Worm (Caenorhabditis elegans) whole organism, young adult: Measurements from ENCODE around the gene kin-30.

Experiments
- B0336.3 ChIP-seq: fragments of 200-800 bp; sonication (Bioruptor generic); IDR thresholded peaks from 2 replicates; pipeline ENCODE4 v1.3.6; 2022; ENCODE audit warnings: missing genetic modification characterization, missing compliant biosample characterization
- C06A6.2 ChIP-seq: fragments of 200-800 bp; sonication (Bioruptor generic); conservative IDR thresholded peaks from 2 replicates; pipeline ENCODE4 v1.3.6; 2022; ENCODE audit warnings: missing genetic modification characterization, missing compliant biosample characterization
- F37B4.10 ChIP-seq: fragments of 200-800 bp; sonication (Bioruptor generic); IDR thresholded peaks from 2 replicates; pipeline ENCODE4 v1.3.6; 2022; ENCODE audit warnings: missing genetic modification characterization, missing compliant biosample characterization
- Y53F4B.3 ChIP-seq: fragments of 200-800 bp; sonication (Bioruptor generic); IDR thresholded peaks from 2 replicates; pipeline ENCODE4 v1.3.6; 2022; ENCODE audit warnings: missing genetic modification reagents, missing genetic modification characterization, missing compliant biosample characterization
- Y53G8AR.9 ChIP-seq: fragments of 200-800 bp; sonication (Bioruptor generic); conservative IDR thresholded peaks from 2 replicates; pipeline ENCODE4 v1.3.6; 2022; ENCODE audit warnings: missing genetic modification reagents, missing genetic modification characterization, missing compliant biosample characterization
- atf-7 ChIP-seq: sonication (generic microtip); optimal IDR thresholded peaks from 2 replicates; lab custom pipeline; 2017; ENCODE audit warnings: mild to moderate bottlenecking, missing genetic modification characterization, missing compliant biosample characterization
- ccch-3 ChIP-seq: fragments of 200-800 bp; sonication (Bioruptor generic); optimal IDR thresholded peaks from 2 replicates; lab custom pipeline; 2018; ENCODE audit warnings: mild to moderate bottlenecking, missing genetic modification characterization, missing compliant biosample characterization
- cebp-2 ChIP-seq: fragments of 200-800 bp; sonication (Bioruptor generic); IDR thresholded peaks from 2 replicates; pipeline ENCODE4 v1.3.6; 2022; ENCODE audit warnings: missing genetic modification characterization, missing compliant biosample characterization
- ceh-40 ChIP-seq: fragments of 200-800 bp; sonication (Bioruptor generic); IDR thresholded peaks from 2 replicates; pipeline ENCODE4 v1.3.6; 2022; ENCODE audit warnings: missing genetic modification characterization, missing compliant biosample characterization
- ceh-79 ChIP-seq: sonication (generic microtip); optimal IDR thresholded peaks from 2 replicates; lab custom pipeline; 2017; ENCODE audit warnings: mild to moderate bottlenecking, missing genetic modification characterization, missing compliant biosample characterization
- ceh-91 ChIP-seq: fragments of 200-800 bp; sonication (Bioruptor generic); IDR thresholded peaks from 2 replicates; pipeline ENCODE4 v1.3.6; 2022; ENCODE audit warnings: missing genetic modification reagents, missing genetic modification characterization, missing compliant biosample characterization
- chd-7 ChIP-seq: sonication (generic microtip); optimal IDR thresholded peaks from 2 replicates; lab custom pipeline; 2016; ENCODE audit warnings: mild to moderate bottlenecking, missing genetic modification characterization, moderate library complexity, missing compliant biosample characterization
- efl-1 ChIP-seq: fragments of 150-350 bp; optimal IDR thresholded peaks from 2 replicates; lab custom pipeline; 2014; ENCODE audit warnings: missing biosample characterization, missing genetic modification reagents, missing genetic modification characterization
- egl-44 ChIP-seq: fragments of 200-800 bp; sonication (Bioruptor generic); IDR thresholded peaks from 2 replicates; pipeline ENCODE4 v1.3.6; 2022; ENCODE audit warnings: missing genetic modification reagents, missing genetic modification characterization, missing compliant biosample characterization
- egrh-3 ChIP-seq: fragments of 200-800 bp; sonication (Bioruptor generic); IDR thresholded peaks from 2 replicates; pipeline ENCODE4 v1.3.6; 2022; ENCODE audit warnings: missing genetic modification reagents, missing genetic modification characterization, missing compliant biosample characterization
- gei-17 ChIP-seq: fragments of 200-800 bp; sonication (Bioruptor generic); optimal IDR thresholded peaks from 2 replicates; lab custom pipeline; 2018; ENCODE audit warnings: mild to moderate bottlenecking, missing genetic modification characterization, missing compliant biosample characterization
- hlh-26 ChIP-seq: fragments of 200-800 bp; sonication (Bioruptor generic); conservative IDR thresholded peaks from 2 replicates; pipeline ENCODE4 v1.3.6; 2022; ENCODE audit warnings: missing genetic modification reagents, missing genetic modification characterization, missing compliant biosample characterization
- hmg-20 ChIP-seq: fragments of 200-800 bp; sonication (Bioruptor generic); IDR thresholded peaks from 2 replicates; pipeline ENCODE4 v1.3.6; 2022; ENCODE audit warnings: missing genetic modification reagents, missing genetic modification characterization, missing compliant biosample characterization
- hsf-1 ChIP-seq: fragments of 200-800 bp; sonication (Bioruptor generic); IDR thresholded peaks from 2 replicates; pipeline ENCODE4 v1.3.6; 2022; ENCODE audit warnings: missing genetic modification reagents, missing genetic modification characterization, missing compliant biosample characterization
- let-607 ChIP-seq, 2 experiments: fragments of 200-800 bp in 1 of 2; sonication (Bioruptor generic) in 1 of 2; sonication (generic microtip) in 1 of 2; optimal IDR thresholded peaks; 2 replicates each; lab custom pipeline; 2016 to 2018; ENCODE audit warnings: mild to moderate bottlenecking in 2 of 2, missing compliant biosample characterization in 2 of 2, missing genetic modification characterization in 2 of 2, moderate library complexity in 2 of 2, missing genotype in 1 of 2
- lin-35 ChIP-seq, 3 experiments: fragments of 150-350 bp in 2 of 3; sonication (generic microtip) in 1 of 3; optimal IDR thresholded peaks; 2 replicates each; lab custom pipeline; 2014 to 2018; ENCODE audit warnings: missing biosample characterization in 3 of 3, missing genetic modification characterization in 3 of 3, missing genetic modification reagents in 3 of 3
- madf-6 ChIP-seq: fragments of 200-800 bp; sonication (Bioruptor generic); IDR thresholded peaks from 2 replicates; pipeline ENCODE4 v1.3.6; 2022; ENCODE audit warnings: missing genetic modification reagents, missing genetic modification characterization, missing compliant biosample characterization
- mcd-1 ChIP-seq: fragments of 200-800 bp; sonication (Bioruptor generic); IDR thresholded peaks from 2 replicates; pipeline ENCODE4 v1.3.6; 2022; ENCODE audit warnings: missing genetic modification reagents, missing genetic modification characterization, missing compliant biosample characterization
- mel-28 ChIP-seq: sonication (generic microtip); optimal IDR thresholded peaks from 2 replicates; lab custom pipeline; 2016; ENCODE audit warnings: borderline replicate concordance, mild to moderate bottlenecking, missing genetic modification characterization, missing compliant biosample characterization
- mxl-1 ChIP-seq: sonication (generic microtip); optimal IDR thresholded peaks from 2 replicates; lab custom pipeline; 2016; ENCODE audit warnings: missing genetic modification characterization, missing compliant biosample characterization
- nfyb-1 ChIP-seq: fragments of 200-800 bp; sonication (Bioruptor generic); IDR thresholded peaks from 2 replicates; pipeline ENCODE4 v1.3.6; 2022; ENCODE audit warnings: missing genetic modification reagents, missing genetic modification characterization, missing compliant biosample characterization
- nhr-90 ChIP-seq: sonication (generic microtip); optimal IDR thresholded peaks from 2 replicates; lab custom pipeline; 2016; ENCODE audit warnings: missing genotype, mild to moderate bottlenecking, missing genetic modification characterization, missing compliant biosample characterization
- repo-1 ChIP-seq: sonication (generic microtip); optimal IDR thresholded peaks from 2 replicates; lab custom pipeline; 2017; ENCODE audit warnings: mild to moderate bottlenecking, missing genetic modification characterization, missing compliant biosample characterization
- rpc-1 ChIP-seq, 2 experiments: fragments of 150-350 bp in 1 of 2; sonication (generic microtip) in 1 of 2; optimal IDR thresholded peaks; 2 replicates each; lab custom pipeline; 2014 to 2018; ENCODE audit warnings: missing biosample characterization in 1 of 2, missing genetic modification characterization in 1 of 2, missing genetic modification reagents in 1 of 2, missing genotype in 1 of 2
- snpc-1.1 ChIP-seq: sonication (generic microtip); optimal IDR thresholded peaks from 2 replicates; lab custom pipeline; 2017; ENCODE audit warnings: missing genetic modification characterization, mild to moderate bottlenecking, missing compliant biosample characterization, antibody characterized with exemption, moderate library complexity, missing genotype, missing genetic modification reagents; ENCODE audit not compliant: insufficient read depth
- snpc-3.4 ChIP-seq: sonication (generic microtip); optimal IDR thresholded peaks from 2 replicates; lab custom pipeline; 2017; ENCODE audit warnings: missing genetic modification characterization, mild to moderate bottlenecking, missing compliant biosample characterization, antibody characterized with exemption, moderate library complexity, missing genotype, missing genetic modification reagents
- snpc-4 ChIP-seq, 5 experiments: fragments of 150-350 bp in 1 of 5; sonication (generic microtip) in 4 of 5; optimal IDR thresholded peaks; 2 replicates each; lab custom pipeline; 2014 to 2018; ENCODE audit warnings: missing genetic modification characterization in 5 of 5, missing biosample characterization in 3 of 5, antibody characterized with exemption in 2 of 5, mild to moderate bottlenecking in 2 of 5, missing compliant biosample characterization in 2 of 5, missing genotype in 2 of 5, moderate library complexity in 2 of 5, missing genetic modification reagents in 1 of 5
- tlf-1 ChIP-seq: fragments of 200-800 bp; sonication (Bioruptor generic); optimal IDR thresholded peaks from 2 replicates; lab custom pipeline; 2018; ENCODE audit warnings: mild to moderate bottlenecking, missing genetic modification characterization, missing compliant biosample characterization
- unc-130 ChIP-seq: sonication (generic microtip); optimal IDR thresholded peaks from 2 replicates; lab custom pipeline; 2016; ENCODE audit warnings: missing genetic modification reagents, missing genetic modification characterization, missing compliant biosample characterization
- unc-62 ChIP-seq: fragments of 150-350 bp; optimal IDR thresholded peaks from 2 replicates; lab custom pipeline; 2014; ENCODE audit warnings: missing biosample characterization, missing genetic modification reagents, missing genetic modification characterization
- zim-3 ChIP-seq: sonication (generic microtip); optimal IDR thresholded peaks from 2 replicates; lab custom pipeline; 2017; ENCODE audit warnings: mild to moderate bottlenecking, missing genetic modification characterization, moderate library complexity, missing compliant biosample characterization
- ztf-22 ChIP-seq: fragments of 200-800 bp; sonication (Bioruptor generic); optimal IDR thresholded peaks from 2 replicates; lab custom pipeline; 2018; ENCODE audit warnings: mild to moderate bottlenecking, missing genetic modification characterization, moderate library complexity, missing compliant biosample characterization
- ztf-25 ChIP-seq: fragments of 200-800 bp; sonication (Bioruptor generic); IDR thresholded peaks from 2 replicates; pipeline ENCODE4 v1.3.6; 2022; ENCODE audit warnings: missing genetic modification reagents, missing genetic modification characterization, missing compliant biosample characterization
- ztf-28 ChIP-seq: fragments of 200-800 bp; sonication (Bioruptor generic); IDR thresholded peaks from 2 replicates; pipeline ENCODE4 v1.3.6; 2022; ENCODE audit warnings: missing genetic modification reagents, missing genetic modification characterization, missing compliant biosample characterization

Gene kin-30

ce11 chrV:15223668-15224067 lies 20.9 kb upstream of the kin-30 start, which contains the start of gene srw-24:
Gene srw-24 (plus strand): TSS chrV:15223968.
- TF ChIP-seq efl-1 (no peak), mel-28 (tag; lab: Kevin White, UChicago) (no peak), B0336.3 (GFP tag; lab: Robert Waterston, UW) (no peak), mcd-1 (no peak), ztf-25 (GFP tag; lab: Robert Waterston, UW) (no peak), snpc-4 (GFP tag; optimal IDR thresholded peaks at IDR 0.05; lab: Kevin White, UChicago) (no peak), snpc-4 (tag; optimal IDR thresholded peaks at IDR 0.05; lab: Kevin White, UChicago) (no peak), ccch-3 (GFP tag; lab: Kevin White, UChicago) (no peak), hlh-26 (GFP tag; lab: Robert Waterston, UW) (no peak), ceh-79 (tag; lab: Kevin White, UChicago) (no peak), unc-62 (GFP tag; lab: Kevin White, UChicago) (no peak), hmg-20 (no peak), lin-35 (GFP tag; optimal IDR thresholded peaks at IDR 0.05; lab: Kevin White, UChicago) (no peak), hsf-1 (no peak)

ce11 chrV:15225650-15226049 lies 18.9 kb upstream of the kin-30 start, which contains the start of gene srw-14:
Gene srw-14 (plus strand): TSS chrV:15225950.
- TF ChIP-seq gei-17 (GFP tag; lab: Kevin White, UChicago) (no peak), chd-7 (tag; lab: Kevin White, UChicago) (no peak), ccch-3 (GFP tag; lab: Kevin White, UChicago) (no peak), mxl-1 (no peak), zim-3 (tag; lab: Kevin White, UChicago) (no peak), egrh-3 (GFP tag; lab: Robert Waterston, UW) (no peak), atf-7 (no peak)

DNA sequence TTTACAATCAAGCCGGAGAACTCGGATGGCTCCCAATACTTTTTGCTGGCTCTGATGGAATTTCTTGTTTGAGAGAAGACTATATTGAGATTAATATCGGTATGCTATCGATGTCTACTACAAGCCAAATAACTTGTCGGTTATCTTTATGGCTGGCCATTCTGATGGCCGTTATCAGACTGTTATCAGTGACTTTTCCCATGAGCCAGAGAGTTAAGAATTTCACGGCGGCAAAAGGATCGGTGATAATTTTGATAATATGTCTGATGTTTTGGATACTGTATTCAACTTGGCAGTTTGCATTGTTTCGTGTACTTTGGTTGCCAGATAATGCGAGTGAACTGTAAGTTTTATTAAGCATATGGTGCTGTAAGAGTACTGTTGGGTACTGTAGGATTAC lies 18.4 kb upstream of the kin-30 start:
- TF ChIP-seq repo-1 (tag; lab: Kevin White, UChicago) (no peak), unc-130 (GFP tag; lab: Kevin White, UChicago) (no peak)
- TF ChIP-seq, all 124 proteins: peak for 0

DNA sequence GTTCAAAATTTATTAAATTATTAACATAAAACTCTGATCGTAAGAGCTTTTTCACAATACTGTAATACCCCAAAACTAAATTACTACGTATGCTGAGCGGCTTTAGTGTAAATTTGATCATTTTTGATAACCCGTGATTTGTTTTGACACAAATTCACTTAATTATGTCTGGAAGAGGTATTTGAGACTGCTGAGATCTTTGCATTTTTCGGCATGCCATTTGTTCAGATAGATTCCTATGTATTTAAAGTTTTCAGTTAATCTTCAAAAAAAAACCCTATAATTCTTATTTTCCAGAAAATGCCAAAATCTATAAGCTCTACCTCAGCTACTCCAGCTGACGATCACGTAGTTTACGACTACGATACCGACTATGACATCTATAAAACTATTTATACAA lies 14.3 kb upstream of the kin-30 start, which contains the start of gene srw-15:
Gene srw-15, plus strand, starts transcription at position 301 of the 400 bp plus-strand sequence.
- TF ChIP-seq madf-6 (GFP tag; lab: Robert Waterston, UW) = no peak
- TF ChIP-seq rpc-1 (optimal IDR thresholded peaks at IDR 0.05; lab: Kevin White, UChicago) = no peak
- no peak for TF ChIP-seq rpc-1 (tag; optimal IDR thresholded peaks at IDR 0.05; lab: Kevin White, UChicago)
- no peak for TF ChIP-seq cebp-2 (GFP tag; lab: Robert Waterston, UW)
- no peak for TF ChIP-seq snpc-3.4
- TF ChIP-seq nhr-90 (tag; lab: Kevin White, UChicago) = no peak
- no peak for TF ChIP-seq ztf-28 (GFP tag; lab: Robert Waterston, UW)
- TF ChIP-seq nfyb-1 (GFP tag; lab: Robert Waterston, UW) = no peak
- no peak for TF ChIP-seq egl-44 (GFP tag; lab: Robert Waterston, UW)
- no peak for TF ChIP-seq C06A6.2 (GFP tag; lab: Robert Waterston, UW)
- TF ChIP-seq Y53F4B.3 (GFP tag; lab: Robert Waterston, UW) = no peak
- no peak for TF ChIP-seq B0336.3 (GFP tag; lab: Robert Waterston, UW)
- no peak for TF ChIP-seq snpc-1.1
- TF ChIP-seq tlf-1 (GFP tag; lab: Kevin White, UChicago) = no peak
- no peak for TF ChIP-seq ztf-22 (GFP tag; lab: Kevin White, UChicago)
- no peak for TF ChIP-seq let-607 (tag; optimal IDR thresholded peaks at IDR 0.05; lab: Kevin White, UChicago)
- no peak for TF ChIP-seq ceh-91 (GFP tag; lab: Robert Waterston, UW)
- no peak for TF ChIP-seq ceh-40
- TF ChIP-seq F37B4.10 (GFP tag; lab: Robert Waterston, UW) = no peak
- TF ChIP-seq Y53G8AR.9 (GFP tag; lab: Robert Waterston, UW) = no peak
